Worm (Caenorhabditis elegans) whole organism, young adult: Measurements from ENCODE around the gene Y47D3B.12.

Experiments
- B0019.2 ChIP-seq: fragments of 200-800 bp; sonication (Bioruptor generic); conservative IDR thresholded peaks from 2 replicates; pipeline ENCODE4 v1.3.6; 2022; ENCODE audit warnings: missing genetic modification reagents, missing genetic modification characterization, missing compliant biosample characterization
- B0035.1 ChIP-seq: sonication (generic microtip); optimal IDR thresholded peaks from 2 replicates; lab custom pipeline; 2016; ENCODE audit warnings: missing genetic modification characterization, mild to moderate bottlenecking, missing compliant biosample characterization, missing genotype, missing genetic modification reagents
- C17E4.6 ChIP-seq: fragments of 200-800 bp; sonication (Bioruptor generic); IDR thresholded peaks from 2 replicates; pipeline ENCODE4 v1.3.6; 2022; ENCODE audit warnings: missing genetic modification reagents, missing genetic modification characterization, missing compliant biosample characterization
- F22D6.2 ChIP-seq: sonication (generic microtip); optimal IDR thresholded peaks from 2 replicates; lab custom pipeline; 2016; ENCODE audit warnings: mild to moderate bottlenecking, missing genetic modification characterization, missing compliant biosample characterization
- F33H1.4 ChIP-seq: fragments of 200-800 bp; sonication (Bioruptor generic); IDR thresholded peaks from 2 replicates; pipeline ENCODE4 v1.3.6; 2022; ENCODE audit warnings: missing genetic modification reagents, missing genetic modification characterization, missing compliant biosample characterization
- F39B2.1 ChIP-seq: fragments of 200-800 bp; sonication (Bioruptor generic); IDR thresholded peaks from 2 replicates; pipeline ENCODE4 v1.3.6; 2022; ENCODE audit warnings: missing genetic modification reagents, missing genetic modification characterization, missing compliant biosample characterization
- F49E8.2 ChIP-seq: sonication (generic microtip); optimal IDR thresholded peaks from 3 replicates; lab custom pipeline; 2017; ENCODE audit warnings: missing genetic modification characterization, mild to moderate bottlenecking, missing compliant biosample characterization, antibody characterized with exemption, moderate library complexity; ENCODE audit not compliant: insufficient read depth
- K11D2.4 ChIP-seq: fragments of 200-800 bp; sonication (Bioruptor generic); IDR thresholded peaks from 2 replicates; pipeline ENCODE4 v1.3.6; 2022; ENCODE audit warnings: missing genetic modification reagents, missing genetic modification characterization, missing compliant biosample characterization
- T07F8.4 ChIP-seq: sonication (generic microtip); optimal IDR thresholded peaks from 2 replicates; lab custom pipeline; 2016; ENCODE audit warnings: mild to moderate bottlenecking, missing genetic modification characterization, moderate library complexity, missing compliant biosample characterization
- Y79H2A.3 ChIP-seq: fragments of 200-800 bp; sonication (Bioruptor generic); conservative IDR thresholded peaks from 2 replicates; pipeline ENCODE4 v1.3.6; 2022; ENCODE audit warnings: missing genetic modification reagents, missing genetic modification characterization, missing compliant biosample characterization
- ama-1 ChIP-seq, 3 experiments: fragments of 150-350 bp in 1 of 3; sonication (generic microtip) in 2 of 3; optimal IDR thresholded peaks; 2 replicates each; lab custom pipeline; 2014 to 2018; ENCODE audit warnings: missing biosample characterization in 2 of 3, missing genetic modification characterization in 2 of 3, missing genetic modification reagents in 2 of 3
- attf-6 ChIP-seq: fragments of 200-800 bp; sonication (Bioruptor generic); IDR thresholded peaks from 2 replicates; pipeline ENCODE4 v1.3.6; 2022; ENCODE audit warnings: missing genetic modification reagents, missing genetic modification characterization, missing compliant biosample characterization
- bed-1 ChIP-seq: fragments of 200-800 bp; sonication (Bioruptor generic); IDR thresholded peaks from 2 replicates; pipeline ENCODE4 v1.3.6; 2022; ENCODE audit warnings: missing genetic modification reagents, missing genetic modification characterization, missing compliant biosample characterization
- bed-2 ChIP-seq: fragments of 200-800 bp; sonication (Bioruptor generic); IDR thresholded peaks from 2 replicates; pipeline ENCODE4 v1.3.6; 2022; ENCODE audit warnings: missing genetic modification reagents, missing genetic modification characterization, missing compliant biosample characterization
- ceh-27 ChIP-seq: fragments of 200-800 bp; sonication (Bioruptor generic); optimal IDR thresholded peaks from 2 replicates; lab custom pipeline; 2018; ENCODE audit warnings: mild to moderate bottlenecking, missing genetic modification characterization, moderate library complexity, missing compliant biosample characterization
- chd-7 ChIP-seq: sonication (generic microtip); optimal IDR thresholded peaks from 2 replicates; lab custom pipeline; 2016; ENCODE audit warnings: mild to moderate bottlenecking, missing genetic modification characterization, moderate library complexity, missing compliant biosample characterization
- efl-1 ChIP-seq: fragments of 150-350 bp; optimal IDR thresholded peaks from 2 replicates; lab custom pipeline; 2014; ENCODE audit warnings: missing biosample characterization, missing genetic modification reagents, missing genetic modification characterization
- egl-44 ChIP-seq: fragments of 200-800 bp; sonication (Bioruptor generic); IDR thresholded peaks from 2 replicates; pipeline ENCODE4 v1.3.6; 2022; ENCODE audit warnings: missing genetic modification reagents, missing genetic modification characterization, missing compliant biosample characterization
- egrh-3 ChIP-seq: fragments of 200-800 bp; sonication (Bioruptor generic); IDR thresholded peaks from 2 replicates; pipeline ENCODE4 v1.3.6; 2022; ENCODE audit warnings: missing genetic modification reagents, missing genetic modification characterization, missing compliant biosample characterization
- ekl-4 ChIP-seq: fragments of 200-800 bp; sonication (Bioruptor generic); IDR thresholded peaks from 2 replicates; pipeline ENCODE4 v1.3.6; 2022; ENCODE audit warnings: missing genetic modification reagents, missing genetic modification characterization, missing compliant biosample characterization
- gei-17 ChIP-seq: fragments of 200-800 bp; sonication (Bioruptor generic); optimal IDR thresholded peaks from 2 replicates; lab custom pipeline; 2018; ENCODE audit warnings: mild to moderate bottlenecking, missing genetic modification characterization, missing compliant biosample characterization
- hmg-1.2 ChIP-seq: fragments of 200-800 bp; sonication (Bioruptor generic); IDR thresholded peaks from 2 replicates; pipeline ENCODE4 v1.3.6; 2022; ENCODE audit warnings: missing genetic modification reagents, missing genetic modification characterization, missing compliant biosample characterization
- let-607 ChIP-seq, 2 experiments: fragments of 200-800 bp in 1 of 2; sonication (Bioruptor generic) in 1 of 2; sonication (generic microtip) in 1 of 2; optimal IDR thresholded peaks; 2 replicates each; lab custom pipeline; 2016 to 2018; ENCODE audit warnings: mild to moderate bottlenecking in 2 of 2, missing compliant biosample characterization in 2 of 2, missing genetic modification characterization in 2 of 2, moderate library complexity in 2 of 2, missing genotype in 1 of 2
- lin-35 ChIP-seq, 3 experiments: fragments of 150-350 bp in 2 of 3; sonication (generic microtip) in 1 of 3; optimal IDR thresholded peaks; 2 replicates each; lab custom pipeline; 2014 to 2018; ENCODE audit warnings: missing biosample characterization in 3 of 3, missing genetic modification characterization in 3 of 3, missing genetic modification reagents in 3 of 3
- madf-3 ChIP-seq: fragments of 200-800 bp; sonication (Bioruptor generic); IDR thresholded peaks from 2 replicates; pipeline ENCODE4 v1.3.6; 2022; ENCODE audit warnings: missing genetic modification reagents, missing genetic modification characterization, missing compliant biosample characterization
- madf-6 ChIP-seq: fragments of 200-800 bp; sonication (Bioruptor generic); IDR thresholded peaks from 2 replicates; pipeline ENCODE4 v1.3.6; 2022; ENCODE audit warnings: missing genetic modification reagents, missing genetic modification characterization, missing compliant biosample characterization
- nhr-27 ChIP-seq: fragments of 200-800 bp; sonication (Bioruptor generic); optimal IDR thresholded peaks from 2 replicates; lab custom pipeline; 2018; ENCODE audit warnings: mild to moderate bottlenecking, missing genetic modification characterization, moderate library complexity, missing compliant biosample characterization
- tlf-1 ChIP-seq: fragments of 200-800 bp; sonication (Bioruptor generic); optimal IDR thresholded peaks from 2 replicates; lab custom pipeline; 2018; ENCODE audit warnings: mild to moderate bottlenecking, missing genetic modification characterization, missing compliant biosample characterization
- unc-62 ChIP-seq: fragments of 150-350 bp; optimal IDR thresholded peaks from 2 replicates; lab custom pipeline; 2014; ENCODE audit warnings: missing biosample characterization, missing genetic modification reagents, missing genetic modification characterization
- zfh-2 ChIP-seq: fragments of 200-800 bp; sonication (Bioruptor generic); conservative IDR thresholded peaks from 2 replicates; pipeline ENCODE4 v1.3.6; 2022; ENCODE audit warnings: missing genetic modification reagents, missing genetic modification characterization, missing compliant biosample characterization
- ztf-22 ChIP-seq: fragments of 200-800 bp; sonication (Bioruptor generic); optimal IDR thresholded peaks from 2 replicates; lab custom pipeline; 2018; ENCODE audit warnings: mild to moderate bottlenecking, missing genetic modification characterization, moderate library complexity, missing compliant biosample characterization
- ztf-25 ChIP-seq: fragments of 200-800 bp; sonication (Bioruptor generic); IDR thresholded peaks from 2 replicates; pipeline ENCODE4 v1.3.6; 2022; ENCODE audit warnings: missing genetic modification reagents, missing genetic modification characterization, missing compliant biosample characterization

The Y47D3B.12 gene

ce11 chrIII:11380555-11380954 is 22.3 kb upstream of the Y47D3B.12 start:
- peak; percentile 54 to 80 for TF ChIP-seq let-607 (tag; optimal IDR thresholded peaks at IDR 0.05; lab: Kevin White, UChicago)
- no peak for TF ChIP-seq B0035.1 (tag; lab: Kevin White, UChicago)
- TF ChIP-seq hmg-1.2 (GFP tag; lab: Robert Waterston, UW) = peak; percentile 78

ce11 chrIII:11381922-11382321 is 20.9 kb upstream of the Y47D3B.12 start, which contains the start of gene subs-4:
TSS of gene subs-4 (plus strand) at chrIII:11382222.
- TF ChIP-seq efl-1 = no peak

ce11 chrIII:11389384-11389783 is 13.4 kb upstream of the Y47D3B.12 start:
- TF ChIP-seq C17E4.6 (GFP tag; lab: Robert Waterston, UW) (no peak), ztf-25 (GFP tag; lab: Robert Waterston, UW) (no peak), zfh-2 (GFP tag; lab: Robert Waterston, UW) (peak; percentile 95), bed-1 (0 out of 2 replicates have a peak, but pooled peaks have one; percentile 18), egrh-3 (peak; percentile 64), chd-7 (peak; percentile 41)

ce11 chrIII:11390832-11391231 is 12.0 kb upstream of the Y47D3B.12 start:
- no peak for TF ChIP-seq F39B2.1 (GFP tag; lab: Robert Waterston, UW)
- TF ChIP-seq K11D2.4 (GFP tag; lab: Robert Waterston, UW) = no peak
- TF ChIP-seq, all 124 proteins: peak for 0

ce11 chrIII:11391601-11392520 is 11.0 kb upstream of the Y47D3B.12 start:
- TF ChIP-seq madf-6 (0 out of 2 replicates have a peak, but pooled peaks have one; percentile 10), egl-44 (GFP tag; lab: Robert Waterston, UW) (0 out of 2 replicates have a peak, but pooled peaks have one; percentile 29), Y79H2A.3 (GFP tag; lab: Robert Waterston, UW) (no peak)

ce11 chrIII:11392740-11393139 is 10.1 kb upstream of the Y47D3B.12 start:
- TF ChIP-seq madf-3 (no peak), attf-6 (GFP tag; lab: Robert Waterston, UW) (no peak), B0019.2 (no peak), ama-1 (optimal IDR thresholded peaks at IDR 0.05; lab: Kevin White, UChicago) (no peak), ama-1 (GFP tag; optimal IDR thresholded peaks at IDR 0.05; lab: Kevin White, UChicago) (no peak), F33H1.4 (GFP tag; lab: Robert Waterston, UW) (no peak), ztf-22 (no peak), gei-17 (GFP tag; lab: Kevin White, UChicago) (no peak), F22D6.2 (tag; lab: Kevin White, UChicago) (no peak), F39B2.1 (GFP tag; lab: Robert Waterston, UW) (no peak), madf-6 (no peak), lin-35 (GFP tag; optimal IDR thresholded peaks at IDR 0.05; lab: Kevin White, UChicago) (no peak), T07F8.4 (tag; lab: Kevin White, UChicago) (no peak), unc-62 (GFP tag; lab: Kevin White, UChicago) (no peak), F49E8.2 (tag; lab: Kevin White, UChicago) (no peak), nhr-27 (tag; lab: Kevin White, UChicago) (no peak), bed-2 (GFP tag; lab: Robert Waterston, UW) (no peak), ekl-4 (GFP tag; lab: Robert Waterston, UW) (no peak), ceh-27 (GFP tag; lab: Kevin White, UChicago) (no peak), zfh-2 (GFP tag; lab: Robert Waterston, UW) (no peak), tlf-1 (no peak)
- TF ChIP-seq, all 124 proteins: peak for 0
